Worm (Caenorhabditis elegans) whole organism, mixed stage, embryonic: ENCODE results near the gene tag-52.

ENCODE experiments used
- elt-3 ChIP-seq: fragments of 150-350 bp; optimal IDR thresholded peaks from 2 replicates; lab custom pipeline; 2014; ENCODE audit warnings: missing biosample characterization, missing genetic modification characterization
- hlh-1 ChIP-seq: fragments of 150-350 bp; optimal IDR thresholded peaks from 2 replicates; lab custom pipeline; 2014; ENCODE audit warnings: missing biosample characterization, missing genetic modification reagents, missing genetic modification characterization
- lsy-2 ChIP-seq: fragments of 150-350 bp; optimal IDR thresholded peaks from 2 replicates; lab custom pipeline; 2014; ENCODE audit warnings: missing biosample characterization, missing genetic modification characterization
- mep-1 ChIP-seq: fragments of 150-350 bp; optimal IDR thresholded peaks from 2 replicates; lab custom pipeline; 2017; ENCODE audit warnings: missing biosample characterization, missing genetic modification reagents, missing genetic modification characterization, inconsistent platforms
- nhr-2 ChIP-seq: fragments of 150-350 bp; optimal IDR thresholded peaks from 2 replicates; lab custom pipeline; 2014; ENCODE audit warnings: missing biosample characterization, missing genetic modification characterization
- nhr-237 ChIP-seq: fragments of 150-350 bp; optimal IDR thresholded peaks from 2 replicates; lab custom pipeline; 2014; ENCODE audit warnings: missing biosample characterization, missing genetic modification characterization
- nhr-28 ChIP-seq: fragments of 150-350 bp; optimal IDR thresholded peaks from 2 replicates; lab custom pipeline; 2014; ENCODE audit warnings: missing biosample characterization, missing genetic modification characterization
- snpc-4 ChIP-seq: fragments of 150-350 bp; optimal IDR thresholded peaks from 2 replicates; lab custom pipeline; 2014; ENCODE audit warnings: missing biosample characterization, missing genetic modification characterization
- unc-39 ChIP-seq: fragments of 150-350 bp; optimal IDR thresholded peaks from 2 replicates; lab custom pipeline; 2014; ENCODE audit warnings: missing biosample characterization, missing genetic modification characterization
- zip-8 ChIP-seq: fragments of 150-350 bp; optimal IDR thresholded peaks from 2 replicates; lab custom pipeline; 2014; ENCODE audit warnings: missing biosample characterization, missing genetic modification characterization

- TF ChIP-seq snpc-4 (tag; lab: Kevin White, UChicago) (no peak), nhr-2 (no peak), mep-1 (tag; lab: Kevin White, UChicago) (no peak), lsy-2 (tag; lab: Kevin White, UChicago) (no peak), unc-39 (no peak), nhr-237 (no peak), nhr-28 (tag; lab: Kevin White, UChicago) (no peak), elt-3 (tag; lab: Kevin White, UChicago) (no peak), zip-8 (tag; lab: Kevin White, UChicago) (no peak), hlh-1 (tag; lab: Kevin White, UChicago) (no peak)
Measured at ce11 chrX:3714797-3715196, 36.4 kb upstream of the tag-52 start, which contains the start of gene C01C4.2.
